Fruit fly (Drosophila melanogaster): ENCODE data around the gene Ugt37E1.

DNA sequence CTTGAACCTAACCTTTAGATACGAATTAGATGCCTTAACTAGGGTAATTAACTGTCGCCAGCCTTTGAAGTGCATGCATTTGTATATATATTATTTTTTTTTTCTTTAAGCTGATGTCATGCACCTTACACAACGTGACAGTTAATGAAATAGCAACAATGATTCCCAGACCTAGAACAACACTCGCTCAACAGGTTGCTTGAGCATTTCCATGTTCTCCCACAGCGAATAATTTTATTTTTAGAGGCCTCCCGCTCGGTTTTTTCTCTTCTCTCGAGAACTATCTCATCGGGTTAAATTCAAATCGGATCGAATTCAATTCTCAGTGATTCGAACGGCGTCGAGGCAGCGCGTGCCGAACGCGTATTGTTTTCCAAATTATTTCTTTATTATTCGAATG is 2.3 kb downstream of the Ugt37E1 start, which contains the start of gene Ugt37D1:
- TF ChIP-seq CG6808 (GFP tag; optimal IDR thresholded peaks at IDR 0.05), result no peak
- TF ChIP-seq Hr39 (GFP tag; optimal IDR thresholded peaks at IDR 0.05), result no peak
- no peak for TF ChIP-seq CG32006 (GFP tag; optimal IDR thresholded peaks at IDR 0.05)
- no peak for TF ChIP-seq acj6 (GFP tag; optimal IDR thresholded peaks at IDR 0.05)
- TF ChIP-seq CG8632 (GFP tag; optimal IDR thresholded peaks at IDR 0.05), result no peak
- no peak for TF ChIP-seq fd59A (GFP tag; optimal IDR thresholded peaks at IDR 0.05)
- no peak for TF ChIP-seq OdsH (GFP tag; optimal IDR thresholded peaks at IDR 0.05)

All from whole organism, prepupa.